Worm (Caenorhabditis elegans) whole organism, late embryonic: Measurements from ENCODE around the gene H13N06.7.

Experiments used
- C08G9.2 ChIP-seq: sonication (generic microtip); optimal IDR thresholded peaks from 2 replicates; lab custom pipeline; 2016; ENCODE audit warnings: mild to moderate bottlenecking, missing genetic modification characterization, moderate library complexity, missing compliant biosample characterization
- C38D4.7 ChIP-seq: fragments of 200-800 bp; sonication (Bioruptor generic); optimal IDR thresholded peaks from 2 replicates; lab custom pipeline; 2018; ENCODE audit warnings: mild to moderate bottlenecking, missing genetic modification characterization, moderate library complexity, missing compliant biosample characterization
- K02D7.2 ChIP-seq: sonication (generic microtip); optimal IDR thresholded peaks from 2 replicates; lab custom pipeline; 2017; ENCODE audit warnings: mild to moderate bottlenecking, missing genetic modification characterization, missing compliant biosample characterization
- K09A11.1 ChIP-seq: sonication (generic microtip); optimal IDR thresholded peaks from 2 replicates; lab custom pipeline; 2017; ENCODE audit warnings: antibody characterized with exemption, mild to moderate bottlenecking, missing genetic modification characterization, missing compliant biosample characterization; ENCODE audit not compliant: insufficient read depth
- Y22D7AL.16 ChIP-seq: sonication (generic microtip); optimal IDR thresholded peaks from 2 replicates; lab custom pipeline; 2016; ENCODE audit warnings: missing genetic modification characterization, missing compliant biosample characterization
- ceh-18 ChIP-seq: sonication (generic microtip); optimal IDR thresholded peaks from 2 replicates; lab custom pipeline; 2016; ENCODE audit warnings: missing genetic modification characterization, missing compliant biosample characterization
- ceh-19 ChIP-seq: fragments of 200-800 bp; sonication (Bioruptor generic); optimal IDR thresholded peaks from 2 replicates; lab custom pipeline; 2018; ENCODE audit warnings: mild to moderate bottlenecking, missing genetic modification characterization, missing compliant biosample characterization
- ceh-24 ChIP-seq: sonication (generic microtip); optimal IDR thresholded peaks from 2 replicates; lab custom pipeline; 2016; ENCODE audit warnings: mild to moderate bottlenecking, missing genetic modification characterization, missing compliant biosample characterization
- ceh-30 ChIP-seq: fragments of 150-350 bp; optimal IDR thresholded peaks from 2 replicates; lab custom pipeline; 2014; ENCODE audit warnings: missing biosample characterization, missing genetic modification characterization
- ceh-31 ChIP-seq: sonication (generic microtip); optimal IDR thresholded peaks from 2 replicates; lab custom pipeline; 2016; ENCODE audit warnings: missing genetic modification characterization, missing compliant biosample characterization
- ceh-34 ChIP-seq: sonication (generic microtip); optimal IDR thresholded peaks from 2 replicates; lab custom pipeline; 2016; ENCODE audit warnings: mild to moderate bottlenecking, missing genetic modification characterization, missing compliant biosample characterization
- ceh-45 ChIP-seq: fragments of 200-800 bp; sonication (Bioruptor generic); IDR thresholded peaks from 2 replicates; pipeline ENCODE4 v1.3.6; 2022; ENCODE audit warnings: missing genetic modification reagents, missing genetic modification characterization, missing compliant biosample characterization
- ceh-9 ChIP-seq: sonication (generic microtip); optimal IDR thresholded peaks from 2 replicates; lab custom pipeline; 2016; ENCODE audit warnings: mild to moderate bottlenecking, missing genetic modification characterization, inconsistent platforms, missing compliant biosample characterization
- che-1 ChIP-seq: sonication (generic microtip); optimal IDR thresholded peaks from 2 replicates; lab custom pipeline; 2016; ENCODE audit warnings: mild to moderate bottlenecking, missing genetic modification characterization, missing compliant biosample characterization
- elt-2 ChIP-seq: sonication (generic microtip); optimal IDR thresholded peaks from 2 replicates; lab custom pipeline; 2016; ENCODE audit warnings: missing genetic modification reagents, missing genetic modification characterization, missing compliant biosample characterization
- fax-1 ChIP-seq: sonication (generic microtip); optimal IDR thresholded peaks from 2 replicates; lab custom pipeline; 2016; ENCODE audit warnings: missing genotype, missing genetic modification characterization, missing compliant biosample characterization
- fkh-10 ChIP-seq: fragments of 150-350 bp; optimal IDR thresholded peaks from 2 replicates; lab custom pipeline; 2014; ENCODE audit warnings: missing biosample characterization, missing genetic modification reagents, missing genetic modification characterization
- hlh-13 ChIP-seq: fragments of 200-800 bp; sonication (Bioruptor generic); optimal IDR thresholded peaks from 2 replicates; lab custom pipeline; 2018; ENCODE audit warnings: mild to moderate bottlenecking, missing genetic modification characterization, missing compliant biosample characterization
- hlh-15 ChIP-seq: sonication (generic microtip); optimal IDR thresholded peaks from 2 replicates; lab custom pipeline; 2016; ENCODE audit warnings: missing genetic modification characterization, missing compliant biosample characterization
- lim-6 ChIP-seq: sonication (generic microtip); optimal IDR thresholded peaks from 2 replicates; lab custom pipeline; 2016; ENCODE audit warnings: missing genetic modification characterization, missing compliant biosample characterization
- nhr-232 ChIP-seq: sonication (generic microtip); optimal IDR thresholded peaks from 2 replicates; lab custom pipeline; 2016; ENCODE audit warnings: missing genetic modification characterization, missing compliant biosample characterization
- npax-4 ChIP-seq: sonication (generic microtip); optimal IDR thresholded peaks from 2 replicates; lab custom pipeline; 2016; ENCODE audit warnings: missing genetic modification characterization, missing compliant biosample characterization
- pag-3 ChIP-seq: sonication (generic microtip); optimal IDR thresholded peaks from 2 replicates; lab custom pipeline; 2016; ENCODE audit warnings: missing compliant biosample characterization, missing genetic modification characterization, borderline replicate concordance
- pha-2 ChIP-seq: sonication (generic microtip); optimal IDR thresholded peaks from 2 replicates; lab custom pipeline; 2017; ENCODE audit warnings: mild to moderate bottlenecking, missing genetic modification characterization, missing compliant biosample characterization
- pha-4 ChIP-seq: fragments of 150-350 bp; optimal IDR thresholded peaks from 2 replicates; lab custom pipeline; 2018; ENCODE audit warnings: missing biosample characterization, missing genetic modification reagents, missing genetic modification characterization
- pqm-1 ChIP-seq: sonication (generic microtip); optimal IDR thresholded peaks from 2 replicates; lab custom pipeline; 2016; ENCODE audit warnings: missing genetic modification characterization, missing compliant biosample characterization
- pros-1 ChIP-seq: fragments of 150-350 bp; optimal IDR thresholded peaks from 2 replicates; lab custom pipeline; 2014; ENCODE audit warnings: missing biosample characterization, missing genetic modification reagents, missing genetic modification characterization
- ref-2 ChIP-seq: sonication (generic microtip); optimal IDR thresholded peaks from 2 replicates; lab custom pipeline; 2016; ENCODE audit warnings: missing genetic modification characterization, missing compliant biosample characterization
- tbx-2 ChIP-seq: sonication (generic microtip); optimal IDR thresholded peaks from 2 replicates; lab custom pipeline; 2016; ENCODE audit warnings: missing genetic modification characterization, missing compliant biosample characterization
- unc-3 ChIP-seq, 2 experiments: fragments of 200-800 bp in 1 of 2; sonication (Bioruptor generic) in 1 of 2; sonication (generic microtip) in 1 of 2; conservative IDR thresholded peaks in 1 of 2; optimal IDR thresholded peaks in 1 of 2; 2 replicates each; pipeline versions ENCODE4 v1.3.6 to Lab custom; 2016 to 2022; ENCODE audit warnings: missing compliant biosample characterization in 2 of 2, missing genetic modification characterization in 2 of 2, missing genetic modification reagents in 1 of 2
- unc-55 ChIP-seq: sonication (generic microtip); optimal IDR thresholded peaks from 2 replicates; lab custom pipeline; 2017; ENCODE audit warnings: missing biosample characterization, missing genetic modification reagents, missing genetic modification characterization
- unc-86 ChIP-seq: sonication (generic microtip); optimal IDR thresholded peaks from 2 replicates; lab custom pipeline; 2016; ENCODE audit warnings: missing genetic modification characterization, missing compliant biosample characterization

The H13N06.7 gene

ce11 chrX:15535190-15535636 is 32.3 kb downstream of the H13N06.7 start (continued):
- no peak for TF ChIP-seq ceh-45
- no peak for TF ChIP-seq pag-3 (tag; lab: Kevin White, UChicago)
- TF ChIP-seq tbx-2 (tag; lab: Kevin White, UChicago) = peak; percentile 54
- peak; percentile 67 for TF ChIP-seq ceh-31

ce11 chrX:15536017-15536416 is 33.1 kb downstream of the H13N06.7 start:
- TF ChIP-seq C38D4.7 (no peak), elt-2 (tag; lab: Kevin White, UChicago) (peak; percentile 20)

ce11 chrX:15537362-15537761 is 34.4 kb downstream of the H13N06.7 start, which contains the start of the genes olrn-1 and C02C6.14:
Gene olrn-1 (plus strand): TSS chrX:15537662.
Gene C02C6.14 (plus strand): TSS chrX:15537665.
- TF ChIP-seq tbx-2 (tag; lab: Kevin White, UChicago) (no peak), pha-2 (tag; lab: Kevin White, UChicago) (no peak), K09A11.1 (tag; lab: Kevin White, UChicago) (no peak), pag-3 (tag; lab: Kevin White, UChicago) (no peak), ceh-34 (tag; lab: Kevin White, UChicago) (no peak), hlh-15 (tag; lab: Kevin White, UChicago) (no peak), pros-1 (tag; lab: Kevin White, UChicago) (no peak), ref-2 (tag; lab: Kevin White, UChicago) (no peak), hlh-13 (GFP tag; lab: Kevin White, UChicago) (no peak), ceh-19 (GFP tag; lab: Kevin White, UChicago) (no peak), ceh-24 (tag; lab: Kevin White, UChicago) (no peak), npax-4 (tag; lab: Kevin White, UChicago) (no peak), unc-3 (GFP tag; conservative IDR thresholded peaks at IDR 0.05; lab: Robert Waterston, UW) (no peak), unc-3 (tag; optimal IDR thresholded peaks at IDR 0.05; lab: Kevin White, UChicago) (no peak), pqm-1 (tag; lab: Kevin White, UChicago) (no peak)

ce11 chrX:15539299-15539698 is 36.4 kb downstream of the H13N06.7 start:
- TF ChIP-seq fkh-10 = no peak

ce11 chrX:15541437-15541836 is 38.5 kb downstream of the H13N06.7 start:
- no peak for TF ChIP-seq Y22D7AL.16 (tag; lab: Kevin White, UChicago)
- no peak for TF ChIP-seq lim-6 (tag; lab: Kevin White, UChicago)
- TF ChIP-seq elt-2 (tag; lab: Kevin White, UChicago) = no peak
- TF ChIP-seq nhr-232 (tag; lab: Kevin White, UChicago) = no peak
- TF ChIP-seq pha-4 (tag; lab: Kevin White, UChicago) = no peak
- no peak for TF ChIP-seq unc-55
- TF ChIP-seq, all 69 proteins: peak for 0

ce11 chrX:15544671-15545070 is 41.7 kb downstream of the H13N06.7 start:
- TF ChIP-seq ceh-9 = no peak
- TF ChIP-seq hlh-13 (GFP tag; lab: Kevin White, UChicago) = no peak
- TF ChIP-seq K02D7.2 (tag; lab: Kevin White, UChicago) = no peak
- TF ChIP-seq C08G9.2 (tag; lab: Kevin White, UChicago) = no peak
- TF ChIP-seq unc-55 = no peak
- TF ChIP-seq pha-4 (tag; lab: Kevin White, UChicago) = no peak
- TF ChIP-seq che-1 (tag; lab: Kevin White, UChicago) = no peak
- TF ChIP-seq fax-1 (tag; lab: Kevin White, UChicago) = no peak
- TF ChIP-seq ceh-18 (tag; lab: Kevin White, UChicago) = no peak
- TF ChIP-seq fkh-10 = no peak
- TF ChIP-seq ceh-30 = no peak
- TF ChIP-seq unc-86 = no peak
